Worm (Caenorhabditis elegans) whole organism, early embryonic: Measurements from ENCODE around the gene asd-1.

Experiments
- B0310.2 ChIP-seq: sonication (generic microtip); optimal IDR thresholded peaks from 2 replicates; lab custom pipeline; 2016; ENCODE audit warnings: mild to moderate bottlenecking, missing genetic modification characterization, missing compliant biosample characterization
- ama-1 ChIP-seq: fragments of 150-350 bp; optimal IDR thresholded peaks from 2 replicates; lab custom pipeline; 2014
- ceh-36 ChIP-seq: sonication (generic microtip); optimal IDR thresholded peaks from 2 replicates; lab custom pipeline; 2016; ENCODE audit warnings: missing genetic modification characterization, inconsistent platforms, missing compliant biosample characterization
- ets-7 ChIP-seq: sonication (generic microtip); optimal IDR thresholded peaks from 2 replicates; lab custom pipeline; 2016; ENCODE audit warnings: missing genotype, missing genetic modification characterization, missing compliant biosample characterization
- flt-1 ChIP-seq: fragments of 200-800 bp; sonication (Bioruptor generic); IDR thresholded peaks from 2 replicates; pipeline ENCODE4 v1.3.6; 2022; ENCODE audit warnings: missing genetic modification characterization, missing compliant biosample characterization
- pes-1 ChIP-seq: fragments of 200-800 bp; sonication (Bioruptor generic); IDR thresholded peaks from 2 replicates; pipeline ENCODE4 v1.3.6; 2022; ENCODE audit warnings: missing genetic modification reagents, missing genetic modification characterization, missing compliant biosample characterization
- tbx-37 ChIP-seq: fragments of 200-800 bp; sonication (Bioruptor generic); conservative IDR thresholded peaks from 2 replicates; pipeline ENCODE4 v1.3.6; 2022; ENCODE audit warnings: missing genetic modification reagents, missing genetic modification characterization, missing compliant biosample characterization

- TF ChIP-seq pes-1 (GFP tag; lab: Robert Waterston, UW) (no peak), tbx-37 (GFP tag; lab: Robert Waterston, UW) (no peak), ets-7 (no peak), ceh-36 (no peak), B0310.2 (tag; lab: Kevin White, UChicago) (no peak), flt-1 (no peak), ama-1 (lab: Kevin White, UChicago) (no peak)
These were observed 30.3 kb downstream of the asd-1 start for ce11 chrIII:4227363-4227762.
